Worm (Caenorhabditis elegans) whole organism, L4 larva: Measurements from ENCODE around the gene T27C5.12.
"Not testable (repeated sequence)": the region's sequence is repeated elsewhere in the genome, so short reads cannot be mapped to it uniquely, and the experiment has no call there.

ENCODE experiments used
- F10B5.3 ChIP-seq: sonication (generic microtip); optimal IDR thresholded peaks from 2 replicates; lab custom pipeline; 2016; ENCODE audit warnings: mild to moderate bottlenecking, missing genetic modification characterization, missing compliant biosample characterization
- F26F4.8 ChIP-seq: fragments of 200-800 bp; sonication (Bioruptor generic); conservative IDR thresholded peaks from 2 replicates; pipeline ENCODE4 v1.3.6; 2022; ENCODE audit warnings: missing genetic modification characterization, missing compliant biosample characterization
- F44E2.7 ChIP-seq: fragments of 200-800 bp; sonication (Bioruptor generic); IDR thresholded peaks from 2 replicates; pipeline ENCODE4 v2.1.2; 2022; ENCODE audit warnings: missing genetic modification characterization, missing compliant biosample characterization
- T20F7.1 ChIP-seq: fragments of 200-800 bp; sonication (Bioruptor generic); optimal IDR thresholded peaks from 2 replicates; lab custom pipeline; 2018; ENCODE audit warnings: mild to moderate bottlenecking, missing genetic modification characterization, missing compliant biosample characterization
- T26A8.4 ChIP-seq: fragments of 200-800 bp; sonication (Bioruptor generic); IDR thresholded peaks from 2 replicates; pipeline ENCODE4 v1.3.6; 2022; ENCODE audit warnings: missing genetic modification characterization, missing compliant biosample characterization
- Y105C5A.15 ChIP-seq: fragments of 200-800 bp; sonication (Bioruptor generic); IDR thresholded peaks from 2 replicates; pipeline ENCODE4 v1.3.6; 2022; ENCODE audit warnings: missing genetic modification characterization, missing compliant biosample characterization
- Y5F2A.4 ChIP-seq: fragments of 200-800 bp; sonication (Bioruptor generic); optimal IDR thresholded peaks from 2 replicates; lab custom pipeline; 2018; ENCODE audit warnings: mild to moderate bottlenecking, missing genetic modification characterization, missing compliant biosample characterization
- ZK546.5 ChIP-seq, 2 experiments: sonication (generic microtip); optimal IDR thresholded peaks; 2 replicates each; lab custom pipeline; 2017; ENCODE audit warnings: missing biosample characterization in 2 of 2, missing genetic modification characterization in 2 of 2
- ceh-20 ChIP-seq: fragments of 200-800 bp; sonication (Bioruptor generic); IDR thresholded peaks from 2 replicates; pipeline ENCODE4 v1.3.6; 2022; ENCODE audit warnings: missing genetic modification reagents, missing genetic modification characterization, missing compliant biosample characterization
- ctbp-1 ChIP-seq: fragments of 200-800 bp; sonication (Bioruptor generic); IDR thresholded peaks from 2 replicates; pipeline ENCODE4 v1.3.6; 2022; ENCODE audit warnings: missing genetic modification reagents, missing genetic modification characterization, missing compliant biosample characterization
- daf-19 ChIP-seq: fragments of 200-800 bp; sonication (Bioruptor generic); conservative IDR thresholded peaks from 2 replicates; pipeline ENCODE4 v1.3.6; 2022; ENCODE audit warnings: missing genetic modification characterization, missing compliant biosample characterization
- egl-27 ChIP-seq: sonication (generic microtip); optimal IDR thresholded peaks from 3 replicates; lab custom pipeline; 2017; ENCODE audit warnings: missing biosample characterization, missing genetic modification reagents, missing genetic modification characterization
- lin-39 ChIP-seq: fragments of 150-350 bp; optimal IDR thresholded peaks from 2 replicates; lab custom pipeline; 2014; ENCODE audit warnings: missing biosample characterization, missing genetic modification reagents, missing genetic modification characterization
- lsy-2 ChIP-seq, 2 experiments: fragments of 150-350 bp in 1 of 2; sonication (generic microtip) in 1 of 2; optimal IDR thresholded peaks; 2 replicates each; lab custom pipeline; 2014 to 2017; ENCODE audit warnings: missing biosample characterization in 2 of 2, missing genetic modification characterization in 2 of 2
- mdl-1 ChIP-seq, 2 experiments: fragments of 150-350 bp in 1 of 2; sonication (generic microtip) in 1 of 2; optimal IDR thresholded peaks; 2 replicates each; lab custom pipeline; 2014 to 2017; ENCODE audit warnings: missing biosample characterization in 2 of 2, missing genetic modification characterization in 2 of 2
- mep-1 ChIP-seq: fragments of 150-350 bp; sonication (generic microtip); optimal IDR thresholded peaks from 3 replicates; lab custom pipeline; 2014; ENCODE audit warnings: missing biosample characterization, missing genetic modification characterization
- mes-2 ChIP-seq: sonication (generic microtip); optimal IDR thresholded peaks from 2 replicates; lab custom pipeline; 2016; ENCODE audit warnings: missing genotype, mild to moderate bottlenecking, missing genetic modification characterization, missing compliant biosample characterization; ENCODE audit not compliant: poor library complexity, severe bottlenecking
- nhr-76 ChIP-seq: fragments of 150-350 bp; optimal IDR thresholded peaks from 2 replicates; lab custom pipeline; 2014; ENCODE audit warnings: missing biosample characterization, missing genetic modification characterization
- saeg-2 ChIP-seq: fragments of 200-800 bp; sonication (Bioruptor generic); IDR thresholded peaks from 2 replicates; pipeline ENCODE4 v1.3.6; 2022; ENCODE audit warnings: missing genetic modification reagents, missing genetic modification characterization, missing compliant biosample characterization
- vab-7 ChIP-seq: fragments of 200-800 bp; sonication (Bioruptor generic); IDR thresholded peaks from 2 replicates; pipeline ENCODE4 v1.3.6; 2022; ENCODE audit warnings: missing genetic modification reagents, missing genetic modification characterization, missing compliant biosample characterization

T27C5.12 gene

DNA sequence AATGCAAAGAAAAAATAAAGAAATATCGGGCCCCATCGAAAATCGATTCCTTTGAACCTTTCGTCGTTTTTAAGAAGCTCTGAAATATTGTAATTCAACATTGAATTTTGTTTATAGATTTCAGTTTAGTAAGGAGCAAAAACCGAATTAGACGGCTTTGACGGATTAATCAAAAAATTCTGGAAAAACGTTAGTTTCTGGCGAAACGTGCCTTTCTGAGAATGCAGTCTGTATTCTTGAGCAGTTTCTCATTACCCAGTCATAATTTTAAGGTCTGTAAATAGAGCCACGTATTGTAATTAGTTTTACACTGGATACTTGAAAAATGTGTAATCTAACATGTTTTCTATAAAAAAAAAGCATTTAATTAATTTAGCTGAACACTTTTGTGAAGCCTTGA lies 45.0 kb downstream of the T27C5.12 start, which contains the start of gene srz-48:
Gene srz-48 (minus strand): TSS at position 101 of the 400 bp plus-strand sequence.
- TF ChIP-seq ctbp-1 (GFP tag; lab: Robert Waterston, UW) (no peak), ZK546.5 (tag; optimal IDR thresholded peaks at IDR 0.05; lab: Kevin White, UChicago) (no peak), vab-7 (GFP tag; lab: Robert Waterston, UW) (no peak), F10B5.3 (no peak), T20F7.1 (GFP tag; lab: Kevin White, UChicago) (no peak), saeg-2 (GFP tag; lab: Robert Waterston, UW) (no peak), F26F4.8 (GFP tag; lab: Robert Waterston, UW) (no peak), Y5F2A.4 (no peak), T26A8.4 (GFP tag; lab: Robert Waterston, UW) (no peak), nhr-76 (no peak), lin-39 (tag; lab: Kevin White, UChicago) (no peak), ceh-20 (GFP tag; lab: Robert Waterston, UW) (no peak), mes-2 (tag; lab: Kevin White, UChicago) (no peak), mdl-1 (tag; optimal IDR thresholded peaks at IDR 0.05; lab: Kevin White, UChicago) (no peak), daf-19 (GFP tag; lab: Robert Waterston, UW) (no peak), F44E2.7 (GFP tag; lab: Robert Waterston, UW) (no peak), Y105C5A.15 (GFP tag; lab: Robert Waterston, UW) (no peak)
- TF ChIP-seq, all 104 proteins: peak for 0

DNA sequence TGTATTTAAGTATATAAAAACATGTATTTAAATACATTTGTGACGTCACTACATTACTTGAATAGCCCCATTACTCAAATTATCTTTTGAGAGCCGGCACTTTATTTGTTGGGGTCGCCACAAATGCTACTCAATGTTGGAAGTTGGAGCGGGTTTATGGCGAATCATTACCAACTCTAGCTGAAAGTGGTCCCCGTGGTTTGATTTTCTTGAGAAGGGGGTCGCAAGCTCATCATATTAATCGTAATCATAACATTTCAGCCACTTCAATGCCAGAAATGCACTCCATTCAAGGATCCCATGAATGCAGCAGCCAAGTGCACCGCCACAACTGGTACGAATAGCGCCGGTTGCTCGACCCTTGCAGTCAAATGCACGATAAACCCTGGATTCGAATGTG lies 49.2 kb downstream of the T27C5.12 start, which contains the start of gene F20E11.7:
Gene F20E11.7 (plus strand): TSS at position 301 of the 400 bp plus-strand sequence.
- TF ChIP-seq mep-1 (tag; lab: Kevin White, UChicago); egl-27 (tag; lab: Kevin White, UChicago); lsy-2 (tag; optimal IDR thresholded peaks at IDR 0.05; lab: Kevin White, UChicago): not testable (repeated sequence)
- TF ChIP-seq, all 104 proteins: peak for 0; not testable (repeated sequence) for 104
